Worm (Caenorhabditis elegans) whole organism, early embryonic: ENCODE data around the gene T24H10.1.
"Not testable (repeated sequence)": the region's sequence is repeated elsewhere in the genome, so short reads cannot be mapped to it uniquely, and the experiment has no call there.

Experiments used
- aly-1 ChIP-seq: sonication (generic microtip); optimal IDR thresholded peaks from 2 replicates; lab custom pipeline; 2016; ENCODE audit warnings: missing genetic modification characterization, missing compliant biosample characterization
- ama-1 ChIP-seq: fragments of 150-350 bp; optimal IDR thresholded peaks from 2 replicates; lab custom pipeline; 2014
- ceh-13 ChIP-seq: fragments of 200-800 bp; sonication (Bioruptor generic); optimal IDR thresholded peaks from 2 replicates; lab custom pipeline; 2018; ENCODE audit warnings: mild to moderate bottlenecking, missing genetic modification characterization, missing compliant biosample characterization
- ceh-36 ChIP-seq: sonication (generic microtip); optimal IDR thresholded peaks from 2 replicates; lab custom pipeline; 2016; ENCODE audit warnings: missing genetic modification characterization, inconsistent platforms, missing compliant biosample characterization
- ets-7 ChIP-seq: sonication (generic microtip); optimal IDR thresholded peaks from 2 replicates; lab custom pipeline; 2016; ENCODE audit warnings: missing genotype, missing genetic modification characterization, missing compliant biosample characterization
- flt-1 ChIP-seq: fragments of 200-800 bp; sonication (Bioruptor generic); IDR thresholded peaks from 2 replicates; pipeline ENCODE4 v1.3.6; 2022; ENCODE audit warnings: missing genetic modification characterization, missing compliant biosample characterization
- hmg-4 ChIP-seq: fragments of 200-800 bp; sonication (Bioruptor generic); optimal IDR thresholded peaks from 2 replicates; lab custom pipeline; 2018; ENCODE audit warnings: mild to moderate bottlenecking, missing genetic modification characterization, missing compliant biosample characterization
- hnd-1 ChIP-seq: sonication (generic microtip); optimal IDR thresholded peaks from 2 replicates; lab custom pipeline; 2016; ENCODE audit warnings: missing genetic modification characterization, missing compliant biosample characterization
- pes-1 ChIP-seq: fragments of 200-800 bp; sonication (Bioruptor generic); IDR thresholded peaks from 2 replicates; pipeline ENCODE4 v1.3.6; 2022; ENCODE audit warnings: missing genetic modification reagents, missing genetic modification characterization, missing compliant biosample characterization
- scrt-1 ChIP-seq: fragments of 200-800 bp; sonication (Bioruptor generic); IDR thresholded peaks from 2 replicates; pipeline ENCODE4 v1.3.6; 2022; ENCODE audit warnings: missing genetic modification characterization, missing compliant biosample characterization
- tbx-11 ChIP-seq: fragments of 200-800 bp; sonication (Bioruptor generic); IDR thresholded peaks from 2 replicates; pipeline ENCODE4 v1.3.6; 2022; ENCODE audit warnings: missing genetic modification characterization, missing compliant biosample characterization
- tbx-37 ChIP-seq: fragments of 200-800 bp; sonication (Bioruptor generic); conservative IDR thresholded peaks from 2 replicates; pipeline ENCODE4 v1.3.6; 2022; ENCODE audit warnings: missing genetic modification reagents, missing genetic modification characterization, missing compliant biosample characterization
- tra-4 ChIP-seq: sonication (generic microtip); optimal IDR thresholded peaks from 2 replicates; lab custom pipeline; 2017; ENCODE audit warnings: missing genetic modification characterization, missing compliant biosample characterization

DNA sequence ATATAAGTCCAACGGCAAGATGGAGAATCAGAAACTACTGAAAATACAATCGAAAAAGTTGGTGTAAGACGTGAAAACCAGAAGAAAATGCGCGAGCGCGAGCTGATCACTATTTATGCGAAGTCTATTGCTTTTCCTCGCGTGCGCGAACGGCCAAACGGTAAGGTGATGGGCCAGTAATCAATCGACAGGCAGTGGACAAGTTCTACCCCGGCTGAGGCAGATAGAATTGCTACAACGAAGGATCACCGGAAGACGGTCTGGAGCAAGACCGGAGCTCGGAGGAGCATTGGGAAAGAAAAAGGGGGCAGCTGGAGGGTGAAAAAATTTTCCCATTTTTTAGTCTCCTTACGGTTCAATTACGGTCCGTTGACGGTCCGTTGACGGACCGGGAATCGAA lies 3.5 kb downstream of the T24H10.1 start:
- TF ChIP-seq ceh-36 (tag; lab: Kevin White, UChicago); ceh-13; aly-1 (tag; lab: Kevin White, UChicago); tra-4 (tag; lab: Kevin White, UChicago); hnd-1 (tag; lab: Kevin White, UChicago); ama-1 (lab: Kevin White, UChicago); ets-7 (tag; lab: Kevin White, UChicago); hmg-4 (GFP tag; lab: Kevin White, UChicago): not testable (repeated sequence)
- TF ChIP-seq pes-1 (GFP tag; lab: Robert Waterston, UW) (peak; percentile 76), scrt-1 (GFP tag; lab: Robert Waterston, UW) (peak; percentile 79), tbx-37 (GFP tag; lab: Robert Waterston, UW) (0 out of 2 replicates have a peak, but pooled peaks have one; percentile 31), flt-1 (peak; percentile 66), tbx-11 (GFP tag; lab: Robert Waterston, UW) (peak; percentile 71)
